Worm (Caenorhabditis elegans): ENCODE measurements around the gene C32D5.12.

The C32D5.12 gene

DNA sequence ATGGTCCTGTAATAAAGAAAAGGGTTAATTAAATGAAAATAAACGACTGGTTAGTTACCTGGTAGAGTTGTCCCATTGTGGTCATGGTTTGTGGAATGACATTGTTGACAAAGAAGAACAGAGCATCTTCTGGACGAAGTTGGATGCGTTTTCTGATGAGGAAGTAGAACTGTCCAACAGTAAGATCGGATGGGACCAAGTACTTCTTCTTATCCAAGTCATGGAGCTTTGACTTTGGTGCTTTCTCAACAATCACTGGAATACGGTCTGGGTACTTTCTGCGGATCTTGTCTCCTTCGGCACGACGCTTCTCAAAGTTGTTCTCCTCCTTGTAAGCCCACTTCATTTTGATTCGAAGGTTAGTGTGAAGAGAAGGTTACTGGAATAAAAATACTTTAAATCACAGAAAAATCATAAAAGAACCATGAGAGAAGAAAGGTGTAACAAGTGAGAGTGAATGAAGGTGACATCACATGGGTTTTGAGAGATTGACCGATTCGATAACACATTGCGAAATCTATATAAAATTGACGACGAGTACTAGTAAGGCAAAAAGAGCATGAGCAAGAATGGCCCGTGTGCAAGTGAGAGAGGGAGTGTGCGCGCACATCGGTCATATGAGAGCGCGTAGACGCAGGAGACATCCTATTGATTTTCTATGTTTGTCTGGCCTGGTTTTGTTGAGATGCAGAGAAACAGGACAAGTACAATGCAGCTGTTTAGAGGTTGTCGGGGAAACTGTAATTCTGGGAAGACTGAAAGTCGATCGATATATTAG is 11.3 kb downstream of the C32D5.12 start, which contains the start of gene lgg-1 (continued):
- TF ChIP-seq lsl-1 (GFP tag; optimal IDR thresholded peaks at IDR 0.05) (no peak), ztf-28 (GFP tag; IDR thresholded peaks at IDR 0.05) (no peak), mcd-1 (GFP tag; IDR thresholded peaks at IDR 0.05) (peak; percentile 56), cebp-2 (GFP tag; IDR thresholded peaks at IDR 0.05) (0 out of 2 replicates have a peak, but pooled peaks have one; percentile 63), nhr-27 (tag; optimal IDR thresholded peaks at IDR 0.05) (no peak), C06A6.2 (GFP tag; conservative IDR thresholded peaks at IDR 0.05) (no peak), repo-1 (tag; optimal IDR thresholded peaks at IDR 0.05) (no peak), ztf-26 (tag; optimal IDR thresholded peaks at IDR 0.05) (peak; percentile 21), nhr-80 (tag; optimal IDR thresholded peaks at IDR 0.05) (no peak), unc-130 (GFP tag; optimal IDR thresholded peaks at IDR 0.05) (no peak), F52B5.7 (tag; optimal IDR thresholded peaks at IDR 0.05) (peak; percentile 56), hmg-20 (GFP tag; IDR thresholded peaks at IDR 0.05) (peak; percentile 6; the same call in 1 of the 2 replicates), aptf-2 (GFP tag; conservative IDR thresholded peaks at IDR 0.05) (peak; percentile 58; the same call in 1 of the 2 replicates), ceh-27 (GFP tag; optimal IDR thresholded peaks at IDR 0.05) (peak; percentile 41), hrde-1 (tag; optimal IDR thresholded peaks at IDR 0.05; ENCODE audit: borderline replicate concordance) (no peak), tlf-1 (GFP tag; optimal IDR thresholded peaks at IDR 0.05) (no peak)

DNA sequence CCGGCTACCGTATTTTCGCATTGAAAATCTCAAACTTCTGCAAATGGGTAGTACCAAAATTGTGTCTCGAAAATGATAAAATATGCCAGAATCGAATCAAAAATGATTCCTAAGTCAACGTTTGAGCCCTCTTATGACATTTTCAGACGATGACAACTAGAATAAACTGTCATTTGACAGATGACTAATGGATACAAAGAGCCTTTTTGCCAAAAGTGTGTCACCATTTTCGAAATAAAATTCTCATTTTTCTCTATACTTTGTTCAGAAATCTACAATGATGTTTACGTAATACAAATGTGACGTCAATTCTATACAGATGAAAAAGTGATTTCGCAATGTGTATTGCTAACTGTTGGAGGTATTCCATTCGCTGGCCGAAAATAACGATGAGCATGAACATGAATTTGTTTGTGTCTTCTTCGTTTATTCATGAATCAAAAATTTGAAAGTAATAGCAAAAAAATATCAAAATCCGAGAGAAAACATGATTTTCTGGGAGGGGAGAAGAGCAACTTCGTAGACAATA is 12.2 kb downstream of the C32D5.12 start:
- TF ChIP-seq fkh-3 (tag; optimal IDR thresholded peaks at IDR 0.05) (peak; percentile 87), F37B4.10 (GFP tag; IDR thresholded peaks at IDR 0.05) (0 out of 2 replicates have a peak, but pooled peaks have one; percentile 14), ztf-25 (GFP tag; IDR thresholded peaks at IDR 0.05) (peak; percentile 30; the same call in 1 of the 2 replicates), ztf-22 (GFP tag; optimal IDR thresholded peaks at IDR 0.05) (peak; percentile 35), ceh-79 (tag; optimal IDR thresholded peaks at IDR 0.05) (peak; percentile 74), ZK185.1 (tag; optimal IDR thresholded peaks at IDR 0.05; ENCODE audit: poor library complexity, severe bottlenecking) (peak; percentile 86), nhr-179 (tag; optimal IDR thresholded peaks at IDR 0.05) (no peak), hlh-12 (tag; optimal IDR thresholded peaks at IDR 0.05) (no peak), dpl-1 (GFP tag; optimal IDR thresholded peaks at IDR 0.05) (no peak), rpc-1 (optimal IDR thresholded peaks at IDR 0.05) (no peak), rpc-1 (tag; optimal IDR thresholded peaks at IDR 0.05) (no peak), die-1 (tag; optimal IDR thresholded peaks at IDR 0.05) (no peak), mel-28 (tag; optimal IDR thresholded peaks at IDR 0.05; ENCODE audit: borderline replicate concordance) (peak; percentile 75), K11D2.4 (GFP tag; IDR thresholded peaks at IDR 0.05) (peak; percentile 93), B0019.2 (GFP tag; conservative IDR thresholded peaks at IDR 0.05) (no peak), mxl-1 (tag; optimal IDR thresholded peaks at IDR 0.05) (no peak), ztf-6 (GFP tag; IDR thresholded peaks at IDR 0.05) (no peak), F49E8.2 (tag; optimal IDR thresholded peaks at IDR 0.05; ENCODE audit: insufficient read depth) (no peak), nhr-80 (tag; optimal IDR thresholded peaks at IDR 0.05) (peak; percentile 32), tbp1 (GFP tag; optimal IDR thresholded peaks at IDR 0.05) (peak; percentile 63), nfya-1 (tag; optimal IDR thresholded peaks at IDR 0.05; ENCODE audit: borderline replicate concordance, insufficient read depth) (no peak), F23B12.7 (tag; optimal IDR thresholded peaks at IDR 0.05; ENCODE audit: insufficient read depth) (peak; percentile 96), mcd-1 (GFP tag; IDR thresholded peaks at IDR 0.05) (peak; percentile 57; the same call in 1 of the 2 replicates), gei-17 (GFP tag; optimal IDR thresholded peaks at IDR 0.05) (peak; percentile 80), somi-1 (GFP tag; optimal IDR thresholded peaks at IDR 0.05) (peak; percentile 71), ceh-100 (GFP tag; IDR thresholded peaks at IDR 0.05) (peak; percentile 30), bed-2 (GFP tag; IDR thresholded peaks at IDR 0.05) (no peak), unc-62 (GFP tag; optimal IDR thresholded peaks at IDR 0.05) (peak; percentile 55), sdz-38 (tag; optimal IDR thresholded peaks at IDR 0.05) (no peak), ceh-40 (GFP tag; IDR thresholded peaks at IDR 0.05) (no peak), lag-1 (GFP tag; IDR thresholded peaks at IDR 0.05) (0 out of 2 replicates have a peak, but pooled peaks have one; percentile 44), tbx-9 (tag; optimal IDR thresholded peaks at IDR 0.05; ENCODE audit: borderline replicate concordance) (no peak), hrde-1 (tag; optimal IDR thresholded peaks at IDR 0.05; ENCODE audit: borderline replicate concordance) (peak; percentile 50)

Measured in whole organism, young adult.